Fruit fly (Drosophila melanogaster): ENCODE results near the gene CG10019.

DNA sequence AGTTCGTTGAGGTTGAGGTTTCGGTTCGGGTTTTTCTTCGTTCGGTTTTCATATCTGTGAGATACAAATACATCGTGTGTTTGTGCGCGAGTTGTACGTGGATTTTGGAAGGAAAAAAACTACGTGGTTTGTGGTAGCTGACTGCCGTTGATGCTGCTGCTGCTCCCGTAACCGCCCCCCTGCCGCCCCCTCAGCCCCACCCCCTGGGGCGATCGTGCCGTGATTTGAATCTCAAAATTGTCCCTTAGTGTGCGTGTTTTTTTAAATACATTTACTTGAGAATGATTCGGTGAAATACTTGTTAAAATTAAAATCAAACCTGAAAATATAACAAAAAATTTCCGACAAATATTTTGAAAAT, 41.8 kb downstream of the CG10019 start:
- TF ChIP-seq Crg-1 (GFP tag; optimal IDR thresholded peaks at IDR 0.05) (no peak), Clk (GFP tag; optimal IDR thresholded peaks at IDR 0.05) (no peak), CG33017 (tag; optimal IDR thresholded peaks at IDR 0.05) (no peak), CG14711 (tag; optimal IDR thresholded peaks at IDR 0.05) (no peak), Hr96 (GFP tag; optimal IDR thresholded peaks at IDR 0.05) (no peak), bab1 (GFP tag; optimal IDR thresholded peaks at IDR 0.05) (no peak), CG1620 (GFP tag; optimal IDR thresholded peaks at IDR 0.05) (no peak), cic (GFP tag; optimal IDR thresholded peaks at IDR 0.05) (no peak), kay (GFP tag; ENCODE audit: borderline replicate concordance) (no peak), CG12768 (GFP tag; optimal IDR thresholded peaks at IDR 0.05) (no peak)

Data from whole organism, adult.